Worm (Caenorhabditis elegans): ENCODE results near the gene gcy-4.

DNA sequence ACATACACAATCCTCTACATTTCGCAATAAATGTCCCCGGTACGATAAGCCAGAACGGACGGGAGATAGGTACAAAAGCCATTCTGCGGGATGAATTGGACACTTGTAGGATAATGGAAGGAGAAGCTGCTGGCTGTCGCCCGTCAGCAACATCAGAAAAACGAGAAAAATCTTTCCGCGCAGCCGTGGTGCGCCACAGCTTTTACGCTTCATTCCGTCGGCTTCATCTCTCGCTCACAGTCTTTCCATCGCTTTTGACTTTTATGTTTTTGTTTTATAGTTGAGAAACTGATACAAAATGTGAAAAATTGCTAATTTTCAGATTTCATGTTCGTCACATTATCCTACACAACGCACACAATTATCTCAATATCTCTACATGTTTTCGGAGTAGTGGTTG is 37.4 kb upstream of the gcy-4 start, which contains the start of gene C07E3.10:
- TF ChIP-seq ztf-4 (tag; optimal IDR thresholded peaks at IDR 0.05) (no peak), ceh-63 (GFP tag; optimal IDR thresholded peaks at IDR 0.05) (no peak), unc-98 (GFP tag; IDR thresholded peaks at IDR 0.05) (no peak), lsy-2 (tag; optimal IDR thresholded peaks at IDR 0.05) (no peak), ztf-11 (tag; optimal IDR thresholded peaks at IDR 0.05) (no peak), nhr-76 (tag; optimal IDR thresholded peaks at IDR 0.05) (no peak), xbp-1 (tag; optimal IDR thresholded peaks at IDR 0.05) (no peak)

Data from whole organism, L1 larva.